Worm (Caenorhabditis elegans): ENCODE measurements around the gene spp-20.

DNA sequence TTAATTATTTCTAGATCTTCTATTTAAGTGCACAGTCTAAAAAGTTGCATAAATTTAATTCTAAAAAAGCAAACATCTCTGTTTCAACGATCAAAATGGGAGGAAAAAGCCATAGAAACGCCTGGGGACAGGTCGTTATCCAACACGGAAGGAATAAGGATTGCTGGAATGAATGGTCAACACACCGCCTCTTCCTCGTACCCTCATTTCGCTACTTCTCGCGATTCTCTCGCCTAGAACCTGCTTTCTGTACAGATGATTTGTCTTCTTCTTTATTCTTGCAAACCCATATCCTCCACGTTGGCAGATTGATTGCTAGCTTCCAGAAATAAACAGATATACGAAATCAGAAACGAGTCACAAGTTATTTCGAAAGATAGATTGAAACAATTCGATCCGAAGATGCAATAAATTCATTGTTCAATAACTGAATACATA lies 43.1 kb downstream of the spp-20 start, which contains the start of gene dpy-11:
- TF ChIP-seq W03F9.2 (tag; optimal IDR thresholded peaks at IDR 0.05) (peak; percentile 18), dao-5 (tag; optimal IDR thresholded peaks at IDR 0.05) (no peak)
